Fruit fly (Drosophila melanogaster): ENCODE measurements around the gene t-cup.

- TF ChIP-seq psq (optimal IDR thresholded peaks at IDR 0.05) (no peak), h (optimal IDR thresholded peaks at IDR 0.05) (no peak), Myc (optimal IDR thresholded peaks at IDR 0.05) (no peak), insv (optimal IDR thresholded peaks at IDR 0.05) (no peak), Sin3A (optimal IDR thresholded peaks at IDR 0.05) (no peak)
Measured at dm6 chr2L:12509458-12509857, 12.3 kb upstream of the t-cup start.

All from Kc167 (cell line).